Worm (Caenorhabditis elegans): ENCODE results near the gene tag-243.

The tag-243 gene

DNA sequence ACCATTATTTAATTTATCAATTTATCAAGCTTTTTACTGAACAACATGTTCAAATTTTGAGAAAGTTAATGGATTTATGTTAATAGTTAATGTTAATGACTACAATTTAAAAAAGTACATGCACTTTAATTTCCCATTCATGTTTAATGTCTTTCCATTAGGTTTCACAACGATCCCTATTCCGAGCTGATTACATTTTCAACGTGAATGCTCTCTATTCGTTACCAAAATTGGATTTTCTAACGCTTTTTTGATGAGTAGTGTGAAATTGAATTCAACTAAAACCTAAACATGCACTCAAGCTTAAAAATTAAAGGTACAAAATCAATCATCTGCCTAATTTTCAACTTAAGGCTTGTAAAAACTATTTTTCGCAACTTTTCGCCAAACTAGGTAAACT lies 30.9 kb downstream of the tag-243 start:
- no peak for TF ChIP-seq ceh-13 (GFP tag; optimal IDR thresholded peaks at IDR 0.05)

DNA sequence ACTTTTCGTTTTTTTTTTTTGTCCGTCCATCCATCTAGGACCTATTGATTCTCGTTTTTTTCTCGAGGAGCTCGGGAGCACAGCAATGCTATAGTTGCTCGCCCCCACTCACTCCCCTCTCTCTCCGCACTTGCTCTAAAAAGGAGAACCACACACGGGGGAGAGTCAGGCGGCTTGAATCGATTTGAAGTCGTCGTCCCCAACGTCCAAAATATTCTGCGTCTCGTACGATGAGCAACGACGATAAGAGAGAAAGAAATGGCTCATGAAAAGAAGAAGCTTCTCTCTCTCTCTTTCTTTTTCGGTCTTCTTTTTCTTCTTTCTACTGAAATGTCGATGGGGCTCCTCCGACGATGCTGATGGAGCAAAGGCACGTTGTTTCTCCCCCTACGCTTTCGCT lies 31.8 kb downstream of the tag-243 start:
- no peak for TF ChIP-seq tbx-11 (GFP tag; IDR thresholded peaks at IDR 0.05)
- TF ChIP-seq B0310.2 (tag; optimal IDR thresholded peaks at IDR 0.05), result no peak
- TF ChIP-seq ceh-36 (tag; optimal IDR thresholded peaks at IDR 0.05), result no peak
- no peak for TF ChIP-seq ets-7 (tag; optimal IDR thresholded peaks at IDR 0.05)
- TF ChIP-seq aly-1 (tag; optimal IDR thresholded peaks at IDR 0.05), result no peak
- TF ChIP-seq flt-1 (GFP tag; IDR thresholded peaks at IDR 0.05), result no peak
- TF ChIP-seq tra-4 (tag; optimal IDR thresholded peaks at IDR 0.05), result no peak
- TF ChIP-seq sea-1 (GFP tag; conservative IDR thresholded peaks at IDR 0.05), result no peak
- TF ChIP-seq scrt-1 (GFP tag; IDR thresholded peaks at IDR 0.05), result no peak
- no peak for TF ChIP-seq hnd-1 (tag; optimal IDR thresholded peaks at IDR 0.05)
- TF ChIP-seq tbx-37 (GFP tag; conservative IDR thresholded peaks at IDR 0.05), result no peak
- TF ChIP-seq pes-1 (GFP tag; IDR thresholded peaks at IDR 0.05), result no peak
- no peak for TF ChIP-seq hmg-4 (GFP tag; optimal IDR thresholded peaks at IDR 0.05)
- TF ChIP-seq F13C5.2 (tag; optimal IDR thresholded peaks at IDR 0.05), result no peak
- TF ChIP-seq ama-1 (optimal IDR thresholded peaks at IDR 0.05), result no peak
- no peak for TF ChIP-seq ceh-13 (GFP tag; optimal IDR thresholded peaks at IDR 0.05)
- TF ChIP-seq hmbx-1 (tag; optimal IDR thresholded peaks at IDR 0.05), result no peak

DNA sequence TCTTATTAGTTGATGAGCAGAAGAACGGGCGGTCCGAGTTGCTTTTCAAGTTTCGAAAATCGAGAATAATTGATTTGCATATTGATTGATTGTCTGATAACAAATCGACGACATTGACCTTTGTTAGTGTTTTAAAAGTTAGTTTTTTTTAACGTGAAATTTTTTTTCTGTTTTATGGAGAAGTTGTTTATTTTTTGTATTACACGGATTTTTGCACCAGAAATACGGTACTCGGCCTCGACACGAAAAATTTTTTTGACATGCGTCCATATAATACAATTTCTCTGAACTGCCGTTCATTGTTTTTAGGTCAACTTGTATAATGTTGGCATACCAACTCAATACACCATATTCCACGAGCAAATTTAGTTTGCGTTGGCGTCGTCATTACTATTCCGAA lies 32.9 kb downstream of the tag-243 start, which contains the start of gene T23F11.2:
TSS of gene T23F11.2 (minus strand) at position 101 of the 400 bp plus-strand sequence.
- TF ChIP-seq pes-1 (GFP tag; IDR thresholded peaks at IDR 0.05) (no peak), B0310.2 (tag; optimal IDR thresholded peaks at IDR 0.05) (no peak)

DNA sequence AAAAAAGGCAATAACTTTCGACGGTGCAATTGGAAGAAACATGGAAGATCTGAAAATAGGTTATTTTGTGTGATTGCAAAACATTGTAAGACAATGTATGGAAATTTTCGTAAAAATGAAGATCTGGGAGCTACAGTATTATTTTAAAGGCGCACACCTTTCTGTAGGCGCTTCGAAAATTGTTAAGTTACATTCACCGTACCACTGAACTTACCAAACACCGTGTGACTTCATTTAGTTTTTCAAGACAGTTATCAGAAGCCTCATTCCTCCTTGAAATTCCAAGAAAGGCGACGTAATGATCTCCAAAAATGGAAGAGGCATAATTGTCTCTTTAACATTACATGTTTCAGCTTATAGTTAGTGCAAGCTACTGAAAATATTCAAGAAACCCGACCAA lies 34.3 kb downstream of the tag-243 start:
- no peak for TF ChIP-seq tbx-11 (GFP tag; IDR thresholded peaks at IDR 0.05)
- TF ChIP-seq pes-1 (GFP tag; IDR thresholded peaks at IDR 0.05), result no peak
- TF ChIP-seq hmg-4 (GFP tag; optimal IDR thresholded peaks at IDR 0.05), result no peak
- no peak for TF ChIP-seq B0310.2 (tag; optimal IDR thresholded peaks at IDR 0.05)
- no peak for TF ChIP-seq ceh-36 (tag; optimal IDR thresholded peaks at IDR 0.05)
- TF ChIP-seq tbx-37 (GFP tag; conservative IDR thresholded peaks at IDR 0.05), result no peak
- TF ChIP-seq tra-4 (tag; optimal IDR thresholded peaks at IDR 0.05), result no peak
- TF ChIP-seq ceh-13 (GFP tag; optimal IDR thresholded peaks at IDR 0.05), result no peak
- TF ChIP-seq ets-7 (tag; optimal IDR thresholded peaks at IDR 0.05), result no peak
- TF ChIP-seq scrt-1 (GFP tag; IDR thresholded peaks at IDR 0.05), result no peak

DNA sequence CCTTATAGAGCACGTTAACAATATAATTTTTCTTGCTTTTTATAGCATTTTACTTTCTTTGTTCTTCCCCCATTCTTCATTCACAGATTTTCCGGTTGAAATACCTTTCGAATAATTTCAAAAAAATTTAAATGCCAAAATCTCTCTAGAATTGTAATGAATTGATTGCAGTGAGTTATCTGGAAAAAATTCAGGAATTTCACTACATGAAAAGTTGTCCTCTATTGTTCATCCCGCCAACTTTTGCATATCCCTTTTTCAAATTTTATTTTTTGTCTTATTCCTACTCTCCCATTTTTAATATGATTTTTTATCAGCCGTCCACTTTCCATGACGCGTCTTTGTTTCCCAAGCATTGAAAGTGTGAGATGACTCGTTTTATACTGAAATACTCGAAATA lies 34.9 kb downstream of the tag-243 start:
- TF ChIP-seq tbx-37 (GFP tag; conservative IDR thresholded peaks at IDR 0.05) (no peak), flt-1 (GFP tag; IDR thresholded peaks at IDR 0.05) (no peak), ceh-13 (GFP tag; optimal IDR thresholded peaks at IDR 0.05) (no peak), ets-7 (tag; optimal IDR thresholded peaks at IDR 0.05) (no peak), hnd-1 (tag; optimal IDR thresholded peaks at IDR 0.05) (no peak), sea-1 (GFP tag; conservative IDR thresholded peaks at IDR 0.05) (no peak), ama-1 (optimal IDR thresholded peaks at IDR 0.05) (no peak), B0310.2 (tag; optimal IDR thresholded peaks at IDR 0.05) (no peak)

DNA sequence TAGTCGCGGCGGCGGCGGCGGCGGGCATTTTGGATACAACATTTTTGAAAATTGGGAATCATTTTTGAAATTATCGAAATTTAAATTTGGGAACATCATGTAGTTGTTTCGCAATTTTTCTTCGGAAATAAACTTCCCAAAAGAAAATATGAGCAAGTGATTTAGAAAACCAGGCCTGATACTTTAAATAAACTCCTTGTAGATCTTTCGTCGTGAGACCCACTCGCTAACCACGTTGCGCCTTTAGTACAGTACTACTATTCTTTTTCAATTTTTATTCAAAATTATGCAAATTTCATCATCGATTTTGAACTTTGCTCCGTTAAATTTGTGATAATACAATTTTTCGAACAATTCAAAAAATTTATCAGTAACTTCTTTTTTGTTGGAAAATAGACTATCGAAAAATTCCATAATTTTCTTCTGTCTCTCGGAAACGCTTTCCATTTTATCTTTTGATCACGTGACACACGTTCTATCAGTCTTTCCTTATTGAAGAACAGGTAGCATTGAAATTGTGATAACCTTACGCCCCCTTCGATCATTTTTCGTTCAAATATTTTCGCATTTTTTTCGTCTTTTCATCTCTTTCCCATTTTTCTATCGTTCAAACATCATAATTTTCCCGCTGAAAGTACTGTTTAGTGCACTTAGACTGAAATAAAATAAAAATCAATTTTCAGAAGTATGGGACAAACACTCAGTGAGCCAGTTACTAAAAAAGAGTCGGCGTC lies 38.3 kb downstream of the tag-243 start, which contains the start of gene ppm-2:
TSS of gene ppm-2 (plus strand) at position 684 of the 734 bp plus-strand sequence.
- no peak for TF ChIP-seq flt-1 (GFP tag; IDR thresholded peaks at IDR 0.05)
- no peak for TF ChIP-seq ceh-36 (tag; optimal IDR thresholded peaks at IDR 0.05)
- no peak for TF ChIP-seq ama-1 (optimal IDR thresholded peaks at IDR 0.05)
- TF ChIP-seq hmg-4 (GFP tag; optimal IDR thresholded peaks at IDR 0.05), result no peak
- TF ChIP-seq tbx-37 (GFP tag; conservative IDR thresholded peaks at IDR 0.05), result no peak
- no peak for TF ChIP-seq tbx-11 (GFP tag; IDR thresholded peaks at IDR 0.05)
- no peak for TF ChIP-seq aly-1 (tag; optimal IDR thresholded peaks at IDR 0.05)
- TF ChIP-seq hmbx-1 (tag; optimal IDR thresholded peaks at IDR 0.05), result no peak
- no peak for TF ChIP-seq pes-1 (GFP tag; IDR thresholded peaks at IDR 0.05)
- no peak for TF ChIP-seq sea-1 (GFP tag; conservative IDR thresholded peaks at IDR 0.05)

DNA sequence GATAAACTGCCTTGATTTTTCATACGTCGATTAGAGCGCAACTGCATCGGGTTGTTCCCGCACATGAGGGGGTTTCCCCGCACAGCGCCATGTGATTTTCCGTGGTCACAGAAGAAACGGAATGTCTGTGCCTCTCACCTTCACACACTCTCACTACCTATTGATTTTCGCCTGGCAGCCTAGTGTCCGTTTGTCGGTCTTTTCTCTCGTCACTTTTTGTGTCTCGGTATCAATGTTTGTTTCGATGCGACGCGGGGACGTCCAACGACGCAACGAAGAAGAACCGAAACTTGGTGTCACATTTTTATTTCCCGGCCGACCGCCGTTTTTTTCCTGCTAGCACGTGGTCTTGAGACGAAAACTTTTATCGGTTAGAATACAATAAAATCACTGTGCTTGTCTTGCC lies 38.9 kb downstream of the tag-243 start:
- peak; percentile 63 for TF ChIP-seq F13C5.2 (tag; optimal IDR thresholded peaks at IDR 0.05)
- TF ChIP-seq ceh-36 (tag; optimal IDR thresholded peaks at IDR 0.05), result no peak
- TF ChIP-seq tbx-37 (GFP tag; conservative IDR thresholded peaks at IDR 0.05), result no peak
- TF ChIP-seq ama-1 (optimal IDR thresholded peaks at IDR 0.05), result no peak
- TF ChIP-seq aly-1 (tag; optimal IDR thresholded peaks at IDR 0.05), result no peak
- TF ChIP-seq hnd-1 (tag; optimal IDR thresholded peaks at IDR 0.05), result no peak
- no peak for TF ChIP-seq B0310.2 (tag; optimal IDR thresholded peaks at IDR 0.05)
- no peak for TF ChIP-seq hmbx-1 (tag; optimal IDR thresholded peaks at IDR 0.05)
- TF ChIP-seq ets-7 (tag; optimal IDR thresholded peaks at IDR 0.05), result no peak
- TF ChIP-seq ceh-13 (GFP tag; optimal IDR thresholded peaks at IDR 0.05), result no peak
- TF ChIP-seq tra-4 (tag; optimal IDR thresholded peaks at IDR 0.05), result no peak
- no peak for TF ChIP-seq tbx-11 (GFP tag; IDR thresholded peaks at IDR 0.05)
- TF ChIP-seq pes-1 (GFP tag; IDR thresholded peaks at IDR 0.05), result no peak
- no peak for TF ChIP-seq sea-1 (GFP tag; conservative IDR thresholded peaks at IDR 0.05)
- TF ChIP-seq flt-1 (GFP tag; IDR thresholded peaks at IDR 0.05), result 0 out of 2 replicates have a peak, but pooled peaks have one; percentile 4
- no peak for TF ChIP-seq scrt-1 (GFP tag; IDR thresholded peaks at IDR 0.05)
- peak; percentile 57 for TF ChIP-seq hmg-4 (GFP tag; optimal IDR thresholded peaks at IDR 0.05)

DNA sequence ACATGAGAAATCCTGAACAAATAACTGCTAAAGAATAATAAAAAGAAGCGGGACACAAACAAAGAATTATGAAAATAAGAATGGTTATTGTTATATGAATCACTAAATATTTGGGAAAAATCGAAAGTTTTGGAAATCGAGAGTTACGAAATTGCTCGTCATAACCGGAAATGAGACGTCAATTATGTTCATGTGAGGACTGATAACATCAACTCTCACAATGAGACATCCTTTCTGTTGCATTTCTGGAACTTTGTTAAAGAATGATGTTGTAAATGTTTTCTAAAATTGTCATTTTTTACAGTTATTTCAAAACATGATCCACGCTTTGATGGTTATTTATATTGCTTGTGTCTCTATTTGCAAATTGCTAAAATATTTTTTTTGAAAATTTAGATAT lies 40.4 kb downstream of the tag-243 start, which contains the start of gene T23F11.6:
TSS of gene T23F11.6 (minus strand) at position 45 of the 400 bp plus-strand sequence.
- TF ChIP-seq B0310.2 (tag; optimal IDR thresholded peaks at IDR 0.05) (no peak), ceh-36 (tag; optimal IDR thresholded peaks at IDR 0.05) (no peak), ets-7 (tag; optimal IDR thresholded peaks at IDR 0.05) (no peak), ceh-13 (GFP tag; optimal IDR thresholded peaks at IDR 0.05) (no peak), pes-1 (GFP tag; IDR thresholded peaks at IDR 0.05) (no peak), hmbx-1 (tag; optimal IDR thresholded peaks at IDR 0.05) (no peak), sea-1 (GFP tag; conservative IDR thresholded peaks at IDR 0.05) (no peak), hmg-4 (GFP tag; optimal IDR thresholded peaks at IDR 0.05) (no peak), flt-1 (GFP tag; IDR thresholded peaks at IDR 0.05) (no peak), F13C5.2 (tag; optimal IDR thresholded peaks at IDR 0.05) (no peak), tbx-37 (GFP tag; conservative IDR thresholded peaks at IDR 0.05) (no peak), tra-4 (tag; optimal IDR thresholded peaks at IDR 0.05) (no peak), hnd-1 (tag; optimal IDR thresholded peaks at IDR 0.05) (no peak), tbx-11 (GFP tag; IDR thresholded peaks at IDR 0.05) (no peak), aly-1 (tag; optimal IDR thresholded peaks at IDR 0.05) (no peak), ama-1 (optimal IDR thresholded peaks at IDR 0.05) (no peak), scrt-1 (GFP tag; IDR thresholded peaks at IDR 0.05) (no peak)
